Worm (Caenorhabditis elegans) whole organism, mixed stage, embryonic: ENCODE data around the gene daf-31.

ENCODE experiments used
- lin-13 ChIP-seq: fragments of 150-350 bp; optimal IDR thresholded peaks from 2 replicates; lab custom pipeline; 2014; ENCODE audit warnings: missing biosample characterization, missing genetic modification characterization
- pha-4 ChIP-seq: fragments of 150-350 bp; optimal IDR thresholded peaks from 2 replicates; lab custom pipeline; 2018; ENCODE audit warnings: missing biosample characterization, missing genetic modification reagents, missing genetic modification characterization
- unc-39 ChIP-seq: fragments of 150-350 bp; optimal IDR thresholded peaks from 2 replicates; lab custom pipeline; 2014; ENCODE audit warnings: missing biosample characterization, missing genetic modification characterization
- unc-62 ChIP-seq: fragments of 150-350 bp; optimal IDR thresholded peaks from 2 replicates; lab custom pipeline; 2014; ENCODE audit warnings: missing biosample characterization, missing genetic modification reagents, missing genetic modification characterization

DNA sequence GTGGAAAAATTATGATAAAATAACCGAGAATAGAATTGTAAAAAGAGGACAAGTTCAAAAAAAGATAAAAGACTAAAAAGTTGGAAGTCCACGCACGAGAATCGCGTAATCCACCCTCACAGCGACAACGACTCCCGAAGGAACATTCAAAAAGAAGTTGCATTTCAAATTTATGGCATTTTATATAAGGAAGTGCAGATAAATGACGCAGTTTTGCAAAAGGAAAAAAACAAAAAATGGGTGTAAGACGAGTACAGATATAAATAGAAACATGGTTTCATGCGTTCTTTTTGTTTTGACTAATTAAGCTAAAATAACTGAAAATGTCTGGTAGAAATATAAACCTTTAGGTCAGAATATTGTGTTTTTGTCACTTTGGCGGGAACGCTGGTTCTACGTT lies 6.9 kb upstream of the daf-31 start:
- TF ChIP-seq unc-62 (GFP tag; lab: Kevin White, UChicago) (no peak), lin-13 (tag; lab: Kevin White, UChicago) (no peak), pha-4 (tag; lab: Kevin White, UChicago) (no peak), unc-39 (tag; lab: Kevin White, UChicago) (no peak)
